Fruit fly (Drosophila melanogaster) whole organism, prepupa: ENCODE results near the gene tai.

Experiments
- CG11902 ChIP-seq: fragments of 200-800 bp; sonication (Bioruptor generic); optimal IDR thresholded peaks from 3 replicates; lab custom pipeline; 2016; ENCODE audit warnings: missing biosample characterization, missing genetic modification characterization
- CG3032 ChIP-seq: fragments of 200-800 bp; optimal IDR thresholded peaks from 2 replicates; lab custom pipeline; 2019; ENCODE audit warnings: missing biosample characterization, mild to moderate bottlenecking, missing genetic modification characterization, moderate library complexity
- CG8119 ChIP-seq: fragments of 200-800 bp; sonication (Bioruptor generic); IDR thresholded peaks from 3 replicates; pipeline ENCODE4 v1.3.6; 2022; ENCODE audit warnings: missing biosample characterization, missing genetic modification characterization
- Eip93F ChIP-seq: fragments of 200-800 bp; sonication (Bioruptor generic); optimal IDR thresholded peaks from 2 replicates; lab custom pipeline; 2016; ENCODE audit warnings: missing biosample characterization, mild to moderate bottlenecking, missing genetic modification characterization
- Sox102F ChIP-seq: fragments of 200-800 bp; sonication (Bioruptor generic); optimal IDR thresholded peaks from 2 replicates; lab custom pipeline; 2016; ENCODE audit warnings: missing biosample characterization, mild to moderate bottlenecking, missing genetic modification characterization

dm6 chr2L:9163935-9164334, 2.6 kb upstream of the tai start, which contains the start of gene CG13108:
- TF ChIP-seq Eip93F = no peak
- TF ChIP-seq Sox102F (GFP tag; lab: Kevin White, UChicago) = no peak
- no peak for TF ChIP-seq CG3032 (tag; lab: Kevin White, UChicago)
- TF ChIP-seq CG11902 (GFP tag; lab: Kevin White, UChicago) = no peak
- no peak for TF ChIP-seq CG8119 (GFP tag; lab: Robert Waterston, UW)
